Fruit fly (Drosophila melanogaster): ENCODE data around the gene CG46339.

The CG46339 gene

dm6 chr3R:26964452-26965133 lies 49.0 kb downstream of the CG46339 start, which contains the start of gene Tsp97E (continued):
- TF ChIP-seq phol (tag; optimal IDR thresholded peaks at IDR 0.05) (peak; percentile 15), MBD-R2 (GFP tag; IDR thresholded peaks at IDR 0.05) (peak; percentile 12; the same call in 1 of the 2 replicates), CG4360 (GFP tag; IDR thresholded peaks at IDR 0.05) (peak; percentile 91), zen2 (GFP tag; IDR thresholded peaks at IDR 0.05; ENCODE audit: partially characterized antibody) (peak; percentile 54; the same call in 1 of the 3 replicates), CG34224 (GFP tag; IDR thresholded peaks at IDR 0.05; ENCODE audit: partially characterized antibody) (peak; percentile 86), Dp (GFP tag; optimal IDR thresholded peaks at IDR 0.05) (peak; percentile 95)

dm6 chr3R:26966385-26966784 lies 50.8 kb downstream of the CG46339 start, which contains the start of gene Gr97a:
Gr97a (minus strand) TSS chr3R:26966485.
- TF ChIP-seq CG4854 (GFP tag; optimal IDR thresholded peaks at IDR 0.05) (no peak), emc (GFP tag; optimal IDR thresholded peaks at IDR 0.05) (no peak), CG4730 (GFP tag; IDR thresholded peaks at IDR 0.05) (no peak), CG3995 (GFP tag; optimal IDR thresholded peaks at IDR 0.05) (peak; percentile 50), zfh1 (GFP tag; IDR thresholded peaks at IDR 0.05) (0 out of 3 replicates have a peak, but pooled peaks have one; percentile 4), CG12219 (GFP tag; optimal IDR thresholded peaks at IDR 0.05) (no peak), CG14441 (GFP tag; IDR thresholded peaks at IDR 0.05) (0 out of 2 replicates have a peak, but pooled peaks have one; percentile 11)

- TF ChIP-seq salm (tag; optimal IDR thresholded peaks at IDR 0.05) (no peak), amos (GFP tag; IDR thresholded peaks at IDR 0.05; ENCODE audit: partially characterized antibody) (peak; percentile 78; the same call in 1 of the 2 replicates), dan (GFP tag; IDR thresholded peaks at IDR 0.05) (no peak), tap (tag; optimal IDR thresholded peaks at IDR 0.05) (no peak), sna (GFP tag; IDR thresholded peaks at IDR 0.05; ENCODE audit: partially characterized antibody) (0 out of 2 replicates have a peak, but pooled peaks have one; percentile 18), CG16779 (GFP tag; IDR thresholded peaks at IDR 0.05) (no peak), ap (GFP tag; IDR thresholded peaks at IDR 0.05) (no peak), CG31365 (tag; optimal IDR thresholded peaks at IDR 0.05) (no peak), fu2 (GFP tag; optimal IDR thresholded peaks at IDR 0.05) (no peak), CG1792 (GFP tag; optimal IDR thresholded peaks at IDR 0.05) (no peak), CG7839 (tag; optimal IDR thresholded peaks at IDR 0.05) (peak; percentile 7), CG18599 (GFP tag; optimal IDR thresholded peaks at IDR 0.05) (no peak), fd3F (GFP tag; optimal IDR thresholded peaks at IDR 0.05) (no peak), Six4 (GFP tag; optimal IDR thresholded peaks at IDR 0.05) (no peak), CG10267 (tag; optimal IDR thresholded peaks at IDR 0.05) (peak; percentile 2), p53 (GFP tag; optimal IDR thresholded peaks at IDR 0.05) (no peak), CG34224 (GFP tag; IDR thresholded peaks at IDR 0.05; ENCODE audit: partially characterized antibody) (0 out of 3 replicates have a peak, but pooled peaks have one; percentile 48), CG15601 (tag; optimal IDR thresholded peaks at IDR 0.05) (peak; percentile 14), CG8478 (optimal IDR thresholded peaks at IDR 0.05) (no peak), CG10274 (GFP tag; optimal IDR thresholded peaks at IDR 0.05) (no peak), CG11560 (tag; IDR thresholded peaks at IDR 0.05) (no peak), CG10959 (GFP tag; IDR thresholded peaks at IDR 0.05) (no peak), ci (GFP tag; IDR thresholded peaks at IDR 0.05) (0 out of 3 replicates have a peak, but pooled peaks have one; percentile 38), Nf-YA (GFP tag; IDR thresholded peaks at IDR 0.05) (no peak), fd102C (GFP tag; optimal IDR thresholded peaks at IDR 0.05) (no peak), crc (GFP tag; optimal IDR thresholded peaks at IDR 0.05) (no peak), CG5245 (GFP tag; optimal IDR thresholded peaks at IDR 0.05) (no peak), CG18476 (GFP tag; optimal IDR thresholded peaks at IDR 0.05) (no peak), Dfd (GFP tag; optimal IDR thresholded peaks at IDR 0.05) (no peak), unc-4 (GFP tag; IDR thresholded peaks at IDR 0.05; ENCODE audit: partially characterized antibody) (0 out of 2 replicates have a peak, but pooled peaks have one; percentile 23), Med (GFP tag) (peak; percentile 67), CG4854 (GFP tag; optimal IDR thresholded peaks at IDR 0.05) (no peak), Myb (GFP tag; optimal IDR thresholded peaks at IDR 0.05) (peak; percentile 88), Sox102F (GFP tag; optimal IDR thresholded peaks at IDR 0.05) (peak; percentile 16), Drgx (GFP tag; IDR thresholded peaks at IDR 0.05) (no peak)
Measured at dm6 chr3R:26966794-26967323, 51.3 kb downstream of the CG46339 start, which contains the start of gene CG5521. CG5521 (plus strand) TSS chr3R:26966930.
